Worm (Caenorhabditis elegans): ENCODE data around the gene hipr-1.

Gene hipr-1

ce11 chrIII:8761040-8761654, 41.1 kb downstream of the hipr-1 start, which contains the start of gene aak-1:
TSS of gene aak-1 (minus strand) at chrIII:8761090.
- no peak for TF ChIP-seq odd-2 (tag; optimal IDR thresholded peaks at IDR 0.05)
- TF ChIP-seq hlh-8 (tag; optimal IDR thresholded peaks at IDR 0.05) = peak; percentile 14

ce11 chrIII:8762016-8762415, 42.0 kb downstream of the hipr-1 start:
- TF ChIP-seq hlh-13 (GFP tag; optimal IDR thresholded peaks at IDR 0.05) (no peak), ceh-24 (tag; optimal IDR thresholded peaks at IDR 0.05) (no peak), lim-6 (tag; optimal IDR thresholded peaks at IDR 0.05) (no peak), elt-2 (tag; optimal IDR thresholded peaks at IDR 0.05) (no peak)

- TF ChIP-seq hlh-8 (tag; optimal IDR thresholded peaks at IDR 0.05) (no peak), ref-2 (tag; optimal IDR thresholded peaks at IDR 0.05) (no peak), hlh-30 (tag; optimal IDR thresholded peaks at IDR 0.05; ENCODE audit: insufficient read depth) (no peak), ama-1 (optimal IDR thresholded peaks at IDR 0.05) (no peak), ceh-19 (GFP tag; optimal IDR thresholded peaks at IDR 0.05) (no peak), F13H6.1 (tag; optimal IDR thresholded peaks at IDR 0.05) (no peak), ahr-1 (tag; optimal IDR thresholded peaks at IDR 0.05) (no peak), eyg-1 (tag; optimal IDR thresholded peaks at IDR 0.05) (no peak), gmeb-2 (tag; optimal IDR thresholded peaks at IDR 0.05) (no peak), unc-55 (GFP tag; optimal IDR thresholded peaks at IDR 0.05) (no peak), dmd-4 (tag; optimal IDR thresholded peaks at IDR 0.05; ENCODE audit: borderline replicate concordance) (no peak), fkh-10 (GFP tag; optimal IDR thresholded peaks at IDR 0.05) (no peak), elt-2 (tag; optimal IDR thresholded peaks at IDR 0.05) (no peak), madf-2 (tag; optimal IDR thresholded peaks at IDR 0.05) (no peak), ceh-18 (tag; optimal IDR thresholded peaks at IDR 0.05) (no peak), nfya-1 (tag; optimal IDR thresholded peaks at IDR 0.05) (no peak), ceh-31 (tag; optimal IDR thresholded peaks at IDR 0.05) (no peak), tbx-7 (tag; optimal IDR thresholded peaks at IDR 0.05) (no peak)
Observed at ce11 chrIII:8763111-8763510, 43.1 kb downstream of the hipr-1 start.

ce11 chrIII:8765030-8765429, 45.0 kb downstream of the hipr-1 start:
- TF ChIP-seq pha-2 (tag; optimal IDR thresholded peaks at IDR 0.05) (no peak), hlh-8 (tag; optimal IDR thresholded peaks at IDR 0.05) (peak; percentile 71)

- no peak for TF ChIP-seq odd-2 (tag; optimal IDR thresholded peaks at IDR 0.05)
- TF ChIP-seq T23F11.4 (GFP tag; optimal IDR thresholded peaks at IDR 0.05) = no peak
- TF ChIP-seq syd-9 (tag; optimal IDR thresholded peaks at IDR 0.05) = no peak
- no peak for TF ChIP-seq sox-2 (GFP tag; IDR thresholded peaks at IDR 0.05)
- TF ChIP-seq gmeb-2 (tag; optimal IDR thresholded peaks at IDR 0.05) = no peak
- TF ChIP-seq hlh-8 (tag; optimal IDR thresholded peaks at IDR 0.05) = no peak
- no peak for TF ChIP-seq ceh-9 (tag; optimal IDR thresholded peaks at IDR 0.05)
- no peak for TF ChIP-seq unc-3 (GFP tag; conservative IDR thresholded peaks at IDR 0.05)
- TF ChIP-seq unc-3 (tag; optimal IDR thresholded peaks at IDR 0.05) = no peak
- no peak for TF ChIP-seq unc-55 (GFP tag; optimal IDR thresholded peaks at IDR 0.05)
- TF ChIP-seq ceh-19 (GFP tag; optimal IDR thresholded peaks at IDR 0.05) = no peak
- no peak for TF ChIP-seq pag-3 (tag; optimal IDR thresholded peaks at IDR 0.05; ENCODE audit: borderline replicate concordance)
- no peak for TF ChIP-seq fkh-10 (GFP tag; optimal IDR thresholded peaks at IDR 0.05)
- no peak for TF ChIP-seq unc-42 (tag; optimal IDR thresholded peaks at IDR 0.05)
- TF ChIP-seq tbx-7 (tag; optimal IDR thresholded peaks at IDR 0.05) = no peak
Observed at ce11 chrIII:8766467-8766866, 46.5 kb downstream of the hipr-1 start.

- TF ChIP-seq sox-4 (tag; optimal IDR thresholded peaks at IDR 0.05) (no peak), ref-2 (tag; optimal IDR thresholded peaks at IDR 0.05) (no peak), fax-1 (tag; optimal IDR thresholded peaks at IDR 0.05) (no peak), pros-1 (tag; optimal IDR thresholded peaks at IDR 0.05) (no peak), pat-9 (tag; optimal IDR thresholded peaks at IDR 0.05) (no peak), ceh-31 (tag; optimal IDR thresholded peaks at IDR 0.05) (no peak), lim-6 (tag; optimal IDR thresholded peaks at IDR 0.05) (no peak), gmeb-2 (tag; optimal IDR thresholded peaks at IDR 0.05) (no peak), dmd-4 (tag; optimal IDR thresholded peaks at IDR 0.05; ENCODE audit: borderline replicate concordance) (no peak), ceh-9 (tag; optimal IDR thresholded peaks at IDR 0.05) (no peak), pqm-1 (tag; optimal IDR thresholded peaks at IDR 0.05) (no peak), odd-2 (tag; optimal IDR thresholded peaks at IDR 0.05) (no peak), unc-86 (tag; optimal IDR thresholded peaks at IDR 0.05) (no peak), ceh-2 (tag; optimal IDR thresholded peaks at IDR 0.05) (no peak), pax-1 (tag; optimal IDR thresholded peaks at IDR 0.05) (no peak), sox-2 (GFP tag; IDR thresholded peaks at IDR 0.05) (no peak), F13H6.1 (tag; optimal IDR thresholded peaks at IDR 0.05) (no peak), Y22D7AL.16 (tag; optimal IDR thresholded peaks at IDR 0.05) (no peak)
Observed at ce11 chrIII:8767292-8767829, 47.4 kb downstream of the hipr-1 start, which contains the start of gene mig-22. TSS of gene mig-22 (minus strand) at chrIII:8767342.
